Worm (Caenorhabditis elegans) whole organism, late embryonic: ENCODE measurements around the gene rnp-7.
A peak's percentile ranks its signal among the peaks of the same experiment; 100 is the strongest.

ENCODE experiments used
- C38D4.7 ChIP-seq: fragments of 200-800 bp; sonication (Bioruptor generic); optimal IDR thresholded peaks from 2 replicates; lab custom pipeline; 2018; ENCODE audit warnings: mild to moderate bottlenecking, missing genetic modification characterization, moderate library complexity, missing compliant biosample characterization
- F13H6.1 ChIP-seq: sonication (generic microtip); optimal IDR thresholded peaks from 2 replicates; lab custom pipeline; 2016; ENCODE audit warnings: missing genetic modification characterization, missing compliant biosample characterization
- K09A11.1 ChIP-seq: sonication (generic microtip); optimal IDR thresholded peaks from 2 replicates; lab custom pipeline; 2017; ENCODE audit warnings: antibody characterized with exemption, mild to moderate bottlenecking, missing genetic modification characterization, missing compliant biosample characterization; ENCODE audit not compliant: insufficient read depth
- T23F11.4 ChIP-seq: fragments of 200-800 bp; sonication (Bioruptor generic); optimal IDR thresholded peaks from 2 replicates; lab custom pipeline; 2018; ENCODE audit warnings: mild to moderate bottlenecking, missing genetic modification characterization, missing compliant biosample characterization
- Y22D7AL.16 ChIP-seq: sonication (generic microtip); optimal IDR thresholded peaks from 2 replicates; lab custom pipeline; 2016; ENCODE audit warnings: missing genetic modification characterization, missing compliant biosample characterization
- ama-1 ChIP-seq: fragments of 150-350 bp; optimal IDR thresholded peaks from 2 replicates; lab custom pipeline; 2014
- ceh-14 ChIP-seq: sonication (generic microtip); optimal IDR thresholded peaks from 2 replicates; lab custom pipeline; 2016; ENCODE audit warnings: missing genotype, missing genetic modification characterization, missing compliant biosample characterization
- ceh-18 ChIP-seq: sonication (generic microtip); optimal IDR thresholded peaks from 2 replicates; lab custom pipeline; 2016; ENCODE audit warnings: missing genetic modification characterization, missing compliant biosample characterization
- ceh-2 ChIP-seq: sonication (generic microtip); optimal IDR thresholded peaks from 2 replicates; lab custom pipeline; 2016; ENCODE audit warnings: missing genotype, missing genetic modification characterization, missing compliant biosample characterization
- ceh-24 ChIP-seq: sonication (generic microtip); optimal IDR thresholded peaks from 2 replicates; lab custom pipeline; 2016; ENCODE audit warnings: mild to moderate bottlenecking, missing genetic modification characterization, missing compliant biosample characterization
- ceh-30 ChIP-seq: fragments of 150-350 bp; optimal IDR thresholded peaks from 2 replicates; lab custom pipeline; 2014; ENCODE audit warnings: missing biosample characterization, missing genetic modification characterization
- ceh-31 ChIP-seq: sonication (generic microtip); optimal IDR thresholded peaks from 2 replicates; lab custom pipeline; 2016; ENCODE audit warnings: missing genetic modification characterization, missing compliant biosample characterization
- ceh-34 ChIP-seq: sonication (generic microtip); optimal IDR thresholded peaks from 2 replicates; lab custom pipeline; 2016; ENCODE audit warnings: mild to moderate bottlenecking, missing genetic modification characterization, missing compliant biosample characterization
- che-1 ChIP-seq: sonication (generic microtip); optimal IDR thresholded peaks from 2 replicates; lab custom pipeline; 2016; ENCODE audit warnings: mild to moderate bottlenecking, missing genetic modification characterization, missing compliant biosample characterization
- dmd-4 ChIP-seq: sonication (generic microtip); optimal IDR thresholded peaks from 2 replicates; lab custom pipeline; 2016; ENCODE audit warnings: borderline replicate concordance, missing genetic modification characterization, missing compliant biosample characterization
- dve-1 ChIP-seq: sonication (generic microtip); optimal IDR thresholded peaks from 2 replicates; lab custom pipeline; 2017; ENCODE audit warnings: antibody characterized with exemption, mild to moderate bottlenecking, missing genetic modification characterization, missing compliant biosample characterization
- elt-2 ChIP-seq: sonication (generic microtip); optimal IDR thresholded peaks from 2 replicates; lab custom pipeline; 2016; ENCODE audit warnings: missing genetic modification reagents, missing genetic modification characterization, missing compliant biosample characterization
- fax-1 ChIP-seq: sonication (generic microtip); optimal IDR thresholded peaks from 2 replicates; lab custom pipeline; 2016; ENCODE audit warnings: missing genotype, missing genetic modification characterization, missing compliant biosample characterization
- hlh-30 ChIP-seq: sonication (generic microtip); optimal IDR thresholded peaks from 2 replicates; lab custom pipeline; 2017; ENCODE audit warnings: antibody characterized with exemption, missing genetic modification characterization, missing compliant biosample characterization; ENCODE audit not compliant: insufficient read depth
- hlh-8 ChIP-seq: sonication (generic microtip); optimal IDR thresholded peaks from 2 replicates; lab custom pipeline; 2016; ENCODE audit warnings: missing genotype, missing genetic modification characterization, missing compliant biosample characterization
- lim-6 ChIP-seq: sonication (generic microtip); optimal IDR thresholded peaks from 2 replicates; lab custom pipeline; 2016; ENCODE audit warnings: missing genetic modification characterization, missing compliant biosample characterization
- madf-2 ChIP-seq: sonication (generic microtip); optimal IDR thresholded peaks from 2 replicates; lab custom pipeline; 2017; ENCODE audit warnings: missing genetic modification characterization, missing compliant biosample characterization
- nfya-1 ChIP-seq: sonication (generic microtip); optimal IDR thresholded peaks from 2 replicates; lab custom pipeline; 2017; ENCODE audit warnings: missing genetic modification characterization, mild to moderate bottlenecking, missing compliant biosample characterization, antibody characterized with exemption, moderate library complexity
- nhr-11 ChIP-seq: fragments of 150-350 bp; optimal IDR thresholded peaks from 2 replicates; lab custom pipeline; 2014; ENCODE audit warnings: missing biosample characterization, missing genetic modification characterization
- nhr-232 ChIP-seq: sonication (generic microtip); optimal IDR thresholded peaks from 2 replicates; lab custom pipeline; 2016; ENCODE audit warnings: missing genetic modification characterization, missing compliant biosample characterization
- npax-4 ChIP-seq: sonication (generic microtip); optimal IDR thresholded peaks from 2 replicates; lab custom pipeline; 2016; ENCODE audit warnings: missing genetic modification characterization, missing compliant biosample characterization
- pat-9 ChIP-seq: fragments of 200-800 bp; sonication (Bioruptor generic); optimal IDR thresholded peaks from 2 replicates; lab custom pipeline; 2018; ENCODE audit warnings: mild to moderate bottlenecking, missing genetic modification characterization, moderate library complexity, missing compliant biosample characterization
- pros-1 ChIP-seq: fragments of 150-350 bp; optimal IDR thresholded peaks from 2 replicates; lab custom pipeline; 2014; ENCODE audit warnings: missing biosample characterization, missing genetic modification reagents, missing genetic modification characterization
- ref-2 ChIP-seq: sonication (generic microtip); optimal IDR thresholded peaks from 2 replicates; lab custom pipeline; 2016; ENCODE audit warnings: missing genetic modification characterization, missing compliant biosample characterization
- rnt-1 ChIP-seq: sonication (generic microtip); optimal IDR thresholded peaks from 2 replicates; lab custom pipeline; 2016; ENCODE audit warnings: missing genetic modification characterization, missing compliant biosample characterization
- sdc-2 ChIP-seq: sonication (generic microtip); optimal IDR thresholded peaks from 2 replicates; lab custom pipeline; 2016; ENCODE audit warnings: missing genotype, missing genetic modification characterization, missing compliant biosample characterization
- sox-2 ChIP-seq: fragments of 200-800 bp; sonication (Bioruptor generic); IDR thresholded peaks from 2 replicates; pipeline ENCODE4 v1.3.6; 2022; ENCODE audit warnings: missing genetic modification reagents, missing genetic modification characterization, missing compliant biosample characterization
- syd-9 ChIP-seq: sonication (generic microtip); optimal IDR thresholded peaks from 2 replicates; lab custom pipeline; 2016; ENCODE audit warnings: mild to moderate bottlenecking, missing genetic modification characterization, moderate library complexity, missing compliant biosample characterization
- tbx-2 ChIP-seq: sonication (generic microtip); optimal IDR thresholded peaks from 2 replicates; lab custom pipeline; 2016; ENCODE audit warnings: missing genetic modification characterization, missing compliant biosample characterization
- tbx-7 ChIP-seq: sonication (generic microtip); optimal IDR thresholded peaks from 2 replicates; lab custom pipeline; 2016; ENCODE audit warnings: missing genotype, missing genetic modification characterization, missing compliant biosample characterization
- ttx-3 ChIP-seq: sonication (generic microtip); optimal IDR thresholded peaks from 2 replicates; lab custom pipeline; 2016; ENCODE audit warnings: missing genetic modification reagents, missing genetic modification characterization, missing compliant biosample characterization
- unc-55 ChIP-seq: sonication (generic microtip); optimal IDR thresholded peaks from 2 replicates; lab custom pipeline; 2017; ENCODE audit warnings: missing biosample characterization, missing genetic modification reagents, missing genetic modification characterization

rnp-7 gene

DNA sequence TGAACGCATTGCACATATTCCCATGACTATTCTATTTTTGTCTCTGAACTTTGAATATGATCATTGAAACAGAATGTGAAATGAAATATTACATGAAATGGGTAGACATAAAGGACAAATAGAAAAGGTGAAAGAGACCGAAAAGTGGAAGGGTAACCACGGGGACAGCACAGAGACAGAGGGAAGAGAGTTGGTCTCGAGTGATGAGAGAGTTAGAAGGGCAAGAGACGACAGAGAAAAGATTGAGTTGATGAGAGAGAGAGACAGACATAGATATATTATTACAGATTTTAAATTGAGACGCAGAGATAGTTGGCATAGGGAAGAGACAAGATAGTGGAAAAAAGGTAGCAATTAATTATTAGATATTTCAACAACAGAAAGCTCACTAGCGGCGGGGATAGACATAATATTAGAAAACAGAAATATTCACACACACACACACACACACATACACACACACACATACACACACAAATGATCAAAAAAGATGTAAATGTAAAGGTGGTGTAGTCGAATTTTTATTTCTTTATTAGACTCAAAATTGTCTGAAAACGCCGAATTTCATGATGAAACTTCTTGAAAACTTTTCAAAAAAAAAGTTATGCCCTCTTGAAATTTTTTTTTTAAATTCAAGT is 44.2 kb downstream of the rnp-7 start:
- peak; percentile 81 for TF ChIP-seq hlh-30 (tag; lab: Kevin White, UChicago)
- no peak for TF ChIP-seq ceh-2 (tag; lab: Kevin White, UChicago)
- TF ChIP-seq ref-2 (tag; lab: Kevin White, UChicago) = peak; percentile 27
- TF ChIP-seq unc-55 = peak; percentile 44
- TF ChIP-seq C38D4.7 (GFP tag; lab: Kevin White, UChicago) = no peak
- peak; percentile 52 for TF ChIP-seq tbx-2 (tag; lab: Kevin White, UChicago)
- no peak for TF ChIP-seq rnt-1 (tag; lab: Kevin White, UChicago)
- peak; percentile 41 for TF ChIP-seq ceh-18 (tag; lab: Kevin White, UChicago)
- TF ChIP-seq ceh-14 (tag; lab: Kevin White, UChicago) = peak; percentile 10
- peak; percentile 41 for TF ChIP-seq pros-1 (tag; lab: Kevin White, UChicago)
- no peak for TF ChIP-seq nhr-232
- TF ChIP-seq ceh-34 = peak; percentile 40
- peak; percentile 61 for TF ChIP-seq nfya-1 (tag; lab: Kevin White, UChicago)
- TF ChIP-seq hlh-8 = no peak
- no peak for TF ChIP-seq madf-2
- no peak for TF ChIP-seq T23F11.4

DNA sequence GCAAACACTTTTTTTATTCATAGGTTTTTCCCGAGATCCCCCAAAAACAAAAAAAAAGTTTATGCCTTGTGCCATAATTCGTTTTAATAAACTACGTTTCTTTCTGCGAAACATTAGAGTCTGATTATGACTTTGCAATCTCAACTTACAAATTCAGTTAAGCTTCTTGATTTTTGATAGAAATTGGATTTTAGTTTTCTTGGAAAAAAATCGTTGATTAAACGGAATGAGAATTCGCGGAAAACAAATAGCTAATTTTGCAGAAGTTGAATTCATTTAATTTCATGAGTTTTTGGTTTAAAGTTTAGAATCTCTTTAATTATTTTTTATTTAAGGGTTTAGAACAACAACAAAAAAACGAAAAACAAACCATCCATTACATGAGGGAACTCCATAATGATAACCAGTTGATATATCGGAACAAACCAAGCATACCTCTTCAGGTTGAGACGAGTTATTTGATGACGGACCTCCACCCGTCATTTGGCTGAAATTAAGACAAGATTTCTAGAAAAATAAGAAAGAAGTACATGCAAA is 45.9 kb downstream of the rnp-7 start, which contains the start of gene nhr-10:
Gene nhr-10 (minus strand): TSS at position 487 of the 537 bp plus-strand sequence.
- no peak for TF ChIP-seq dmd-4 (tag; lab: Kevin White, UChicago)
- no peak for TF ChIP-seq lim-6 (tag; lab: Kevin White, UChicago)
- TF ChIP-seq nfya-1 (tag; lab: Kevin White, UChicago) = no peak
- no peak for TF ChIP-seq F13H6.1
- TF ChIP-seq npax-4 = no peak
- TF ChIP-seq hlh-8 = no peak
- no peak for TF ChIP-seq ttx-3 (tag; lab: Kevin White, UChicago)

DNA sequence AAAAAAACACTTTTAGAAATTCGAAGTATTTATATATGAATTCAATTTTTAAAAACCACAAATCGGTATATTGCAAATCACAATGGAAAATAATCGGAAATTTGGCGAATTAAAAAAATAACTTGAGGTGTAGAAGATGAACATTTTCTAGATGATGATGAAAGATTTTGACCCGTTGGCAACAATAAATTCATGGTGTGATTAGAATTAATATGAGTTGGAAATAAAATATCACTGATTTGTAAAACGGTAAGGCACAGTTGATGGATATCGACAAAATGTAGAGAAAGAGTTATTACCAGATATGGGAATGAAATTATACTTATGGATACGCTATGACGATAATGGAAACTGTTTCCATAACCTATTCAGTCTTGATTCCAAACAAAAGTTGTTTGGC is 48.7 kb downstream of the rnp-7 start:
- TF ChIP-seq nhr-232 (no peak), pat-9 (tag; lab: Kevin White, UChicago) (no peak), ceh-30 (tag; lab: Kevin White, UChicago) (no peak), K09A11.1 (tag; lab: Kevin White, UChicago) (no peak), tbx-2 (tag; lab: Kevin White, UChicago) (no peak), hlh-8 (no peak), sdc-2 (no peak), sox-2 (GFP tag; lab: Robert Waterston, UW) (no peak), F13H6.1 (no peak), fax-1 (tag; lab: Kevin White, UChicago) (no peak), ref-2 (tag; lab: Kevin White, UChicago) (no peak), elt-2 (tag; lab: Kevin White, UChicago) (no peak), che-1 (no peak), nhr-11 (tag; lab: Kevin White, UChicago) (no peak), syd-9 (tag; lab: Kevin White, UChicago) (no peak), T23F11.4 (no peak), npax-4 (no peak), nfya-1 (tag; lab: Kevin White, UChicago) (no peak)

DNA sequence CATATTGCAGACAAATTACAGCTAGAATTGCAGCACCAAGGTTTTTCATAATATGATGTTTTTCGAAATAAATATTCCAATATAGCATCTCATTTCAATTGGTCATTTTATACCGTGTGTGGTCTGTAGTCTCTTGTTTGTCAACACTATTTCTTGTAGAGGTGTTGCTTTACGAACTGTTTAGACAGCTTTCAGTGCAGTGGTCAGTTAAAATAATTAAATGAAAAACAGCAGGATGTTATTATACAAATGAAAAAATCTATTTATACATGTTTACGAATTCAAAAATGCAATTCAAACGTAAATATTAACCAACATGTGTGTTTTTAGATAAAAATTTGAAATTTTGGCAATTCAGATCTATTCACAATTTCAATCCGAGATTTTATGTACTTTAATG is 49.2 kb downstream of the rnp-7 start, which contains the start of gene B0280.7:
Gene B0280.7 (minus strand): TSS at position 101 of the 400 bp plus-strand sequence.
- TF ChIP-seq ama-1 (lab: Kevin White, UChicago) = no peak
- TF ChIP-seq Y22D7AL.16 (tag; lab: Kevin White, UChicago) = no peak
- TF ChIP-seq dve-1 (tag; lab: Kevin White, UChicago) = no peak
- TF ChIP-seq tbx-7 (tag; lab: Kevin White, UChicago) = no peak
- TF ChIP-seq rnt-1 (tag; lab: Kevin White, UChicago) = no peak
- TF ChIP-seq ceh-24 (tag; lab: Kevin White, UChicago) = no peak
- no peak for TF ChIP-seq F13H6.1
- no peak for TF ChIP-seq ceh-30 (tag; lab: Kevin White, UChicago)
- TF ChIP-seq ceh-31 (tag; lab: Kevin White, UChicago) = no peak
- no peak for TF ChIP-seq ttx-3 (tag; lab: Kevin White, UChicago)
- TF ChIP-seq, all 69 proteins: peak for 0
